Worm (Caenorhabditis elegans) whole organism, early embryonic: ENCODE measurements around the gene xbx-5.
A peak's percentile ranks its signal among the peaks of the same experiment; 100 is the strongest.

Experiments used
- B0310.2 ChIP-seq: sonication (generic microtip); optimal IDR thresholded peaks from 2 replicates; lab custom pipeline; 2016; ENCODE audit warnings: mild to moderate bottlenecking, missing genetic modification characterization, missing compliant biosample characterization
- F13C5.2 ChIP-seq: sonication (generic microtip); optimal IDR thresholded peaks from 2 replicates; lab custom pipeline; 2017; ENCODE audit warnings: mild to moderate bottlenecking, missing genetic modification characterization, inconsistent platforms, missing compliant biosample characterization
- aly-1 ChIP-seq: sonication (generic microtip); optimal IDR thresholded peaks from 2 replicates; lab custom pipeline; 2016; ENCODE audit warnings: missing genetic modification characterization, missing compliant biosample characterization
- ama-1 ChIP-seq: fragments of 150-350 bp; optimal IDR thresholded peaks from 2 replicates; lab custom pipeline; 2014
- ceh-13 ChIP-seq: fragments of 200-800 bp; sonication (Bioruptor generic); optimal IDR thresholded peaks from 2 replicates; lab custom pipeline; 2018; ENCODE audit warnings: mild to moderate bottlenecking, missing genetic modification characterization, missing compliant biosample characterization
- ceh-36 ChIP-seq: sonication (generic microtip); optimal IDR thresholded peaks from 2 replicates; lab custom pipeline; 2016; ENCODE audit warnings: missing genetic modification characterization, inconsistent platforms, missing compliant biosample characterization
- ets-7 ChIP-seq: sonication (generic microtip); optimal IDR thresholded peaks from 2 replicates; lab custom pipeline; 2016; ENCODE audit warnings: missing genotype, missing genetic modification characterization, missing compliant biosample characterization
- flt-1 ChIP-seq: fragments of 200-800 bp; sonication (Bioruptor generic); IDR thresholded peaks from 2 replicates; pipeline ENCODE4 v1.3.6; 2022; ENCODE audit warnings: missing genetic modification characterization, missing compliant biosample characterization
- hmbx-1 ChIP-seq: sonication (generic microtip); optimal IDR thresholded peaks from 2 replicates; lab custom pipeline; 2016; ENCODE audit warnings: mild to moderate bottlenecking, missing genetic modification characterization, missing compliant biosample characterization
- hmg-4 ChIP-seq: fragments of 200-800 bp; sonication (Bioruptor generic); optimal IDR thresholded peaks from 2 replicates; lab custom pipeline; 2018; ENCODE audit warnings: mild to moderate bottlenecking, missing genetic modification characterization, missing compliant biosample characterization
- hnd-1 ChIP-seq: sonication (generic microtip); optimal IDR thresholded peaks from 2 replicates; lab custom pipeline; 2016; ENCODE audit warnings: missing genetic modification characterization, missing compliant biosample characterization
- pes-1 ChIP-seq: fragments of 200-800 bp; sonication (Bioruptor generic); IDR thresholded peaks from 2 replicates; pipeline ENCODE4 v1.3.6; 2022; ENCODE audit warnings: missing genetic modification reagents, missing genetic modification characterization, missing compliant biosample characterization
- scrt-1 ChIP-seq: fragments of 200-800 bp; sonication (Bioruptor generic); IDR thresholded peaks from 2 replicates; pipeline ENCODE4 v1.3.6; 2022; ENCODE audit warnings: missing genetic modification characterization, missing compliant biosample characterization
- sea-1 ChIP-seq: fragments of 200-800 bp; sonication (Bioruptor generic); conservative IDR thresholded peaks from 2 replicates; pipeline ENCODE4 v1.3.6; 2022; ENCODE audit warnings: missing genetic modification characterization, missing compliant biosample characterization
- tbx-11 ChIP-seq: fragments of 200-800 bp; sonication (Bioruptor generic); IDR thresholded peaks from 2 replicates; pipeline ENCODE4 v1.3.6; 2022; ENCODE audit warnings: missing genetic modification characterization, missing compliant biosample characterization
- tbx-37 ChIP-seq: fragments of 200-800 bp; sonication (Bioruptor generic); conservative IDR thresholded peaks from 2 replicates; pipeline ENCODE4 v1.3.6; 2022; ENCODE audit warnings: missing genetic modification reagents, missing genetic modification characterization, missing compliant biosample characterization
- tra-4 ChIP-seq: sonication (generic microtip); optimal IDR thresholded peaks from 2 replicates; lab custom pipeline; 2017; ENCODE audit warnings: missing genetic modification characterization, missing compliant biosample characterization

Gene xbx-5

DNA sequence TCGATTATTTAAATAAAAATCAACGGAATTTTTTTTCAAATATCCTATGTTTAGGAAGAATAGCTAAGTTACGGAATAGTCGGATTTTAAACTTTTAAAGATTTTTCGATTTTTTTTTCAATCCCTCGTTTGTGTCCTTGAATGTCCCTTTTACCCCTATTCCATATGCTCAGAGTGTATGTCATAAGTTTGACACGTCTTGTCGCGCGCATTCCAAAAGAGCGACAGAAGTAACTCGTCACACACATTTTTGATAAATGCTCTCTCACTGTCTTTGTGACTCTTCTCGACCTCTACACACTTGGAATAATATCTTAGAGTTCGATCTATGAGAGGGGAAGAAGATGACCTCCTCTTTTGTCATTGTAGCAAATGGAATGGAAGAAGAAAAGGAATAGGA is 20.4 kb downstream of the xbx-5 start:
- TF ChIP-seq tra-4 (tag; lab: Kevin White, UChicago) (no peak), aly-1 (tag; lab: Kevin White, UChicago) (no peak), ets-7 (no peak), flt-1 (GFP tag; lab: Robert Waterston, UW) (no peak), tbx-11 (no peak), ceh-36 (tag; lab: Kevin White, UChicago) (no peak), hmg-4 (GFP tag; lab: Kevin White, UChicago) (no peak), hnd-1 (no peak), tbx-37 (GFP tag; lab: Robert Waterston, UW) (no peak)

DNA sequence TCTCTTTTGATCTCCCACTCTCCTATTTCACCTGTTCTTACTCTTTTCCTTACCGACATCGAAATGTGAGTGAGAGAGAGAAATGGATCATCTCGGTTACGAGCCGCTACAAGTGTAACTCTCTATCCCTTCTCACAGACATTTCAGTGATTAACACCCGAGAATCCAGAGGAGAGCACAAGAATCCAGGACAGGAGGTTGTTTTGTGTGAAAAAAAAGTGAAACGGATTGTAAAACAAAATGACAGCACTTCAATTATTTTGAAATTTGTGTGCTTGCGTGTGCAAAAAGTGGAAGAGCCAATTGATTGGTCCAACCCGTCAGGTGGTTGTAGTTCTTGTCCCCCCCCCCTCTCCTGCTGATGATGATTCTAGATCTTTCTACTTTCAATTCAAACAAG is 21.4 kb downstream of the xbx-5 start:
- TF ChIP-seq B0310.2 (tag; lab: Kevin White, UChicago) (no peak), ceh-36 (tag; lab: Kevin White, UChicago) (no peak), sea-1 (GFP tag; lab: Robert Waterston, UW) (no peak), ceh-13 (GFP tag; lab: Kevin White, UChicago) (no peak), tbx-11 (no peak), F13C5.2 (tag; lab: Kevin White, UChicago) (no peak), flt-1 (GFP tag; lab: Robert Waterston, UW) (no peak), hnd-1 (no peak), ama-1 (lab: Kevin White, UChicago) (no peak), pes-1 (no peak)

DNA sequence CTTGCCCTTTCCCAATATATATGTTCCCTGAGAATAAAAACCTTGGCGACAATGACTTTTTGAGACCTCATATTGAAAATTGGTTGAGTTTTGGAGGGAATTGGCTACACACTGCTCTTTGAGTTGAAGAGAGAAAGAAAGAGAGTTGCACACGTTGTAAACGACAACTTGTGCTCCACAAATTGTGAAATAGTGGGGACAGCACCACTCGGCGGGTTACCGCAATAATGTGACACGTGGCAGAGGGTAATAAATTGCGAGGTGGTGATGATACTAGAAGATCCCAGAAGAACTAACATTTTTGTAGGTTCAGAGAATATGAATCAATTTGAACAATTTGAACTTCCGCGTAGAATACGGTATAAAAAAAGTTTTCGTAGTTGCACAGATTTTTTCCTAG is 22.4 kb downstream of the xbx-5 start:
- TF ChIP-seq ceh-36 (tag; lab: Kevin White, UChicago) (no peak), ceh-13 (GFP tag; lab: Kevin White, UChicago) (no peak), aly-1 (tag; lab: Kevin White, UChicago) (no peak), tra-4 (tag; lab: Kevin White, UChicago) (no peak), sea-1 (GFP tag; lab: Robert Waterston, UW) (no peak), ama-1 (lab: Kevin White, UChicago) (no peak), flt-1 (GFP tag; lab: Robert Waterston, UW) (no peak), pes-1 (no peak), tbx-37 (GFP tag; lab: Robert Waterston, UW) (no peak), ets-7 (no peak), scrt-1 (no peak)

DNA sequence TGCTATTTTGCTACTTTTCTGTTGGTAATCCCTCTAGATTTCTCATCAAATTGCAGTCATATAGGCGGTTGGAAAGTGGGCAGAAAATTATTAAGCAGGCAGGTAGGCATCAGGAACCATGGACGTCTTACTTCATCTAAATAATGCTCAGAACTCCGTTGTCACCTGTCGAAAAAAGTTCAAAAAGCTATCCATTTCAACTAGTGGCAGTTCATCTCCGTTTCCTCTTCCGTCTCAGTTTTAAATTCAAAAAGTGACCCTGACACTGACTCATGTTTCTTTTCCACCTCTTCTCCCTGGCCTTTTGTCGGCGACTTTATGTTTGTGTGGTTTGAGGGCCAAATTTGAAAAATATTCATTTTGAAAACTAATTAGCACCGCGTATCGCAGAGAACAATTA is 29.7 kb downstream of the xbx-5 start:
- TF ChIP-seq B0310.2 (tag; lab: Kevin White, UChicago) (no peak), aly-1 (tag; lab: Kevin White, UChicago) (no peak), hmbx-1 (no peak), ceh-13 (GFP tag; lab: Kevin White, UChicago) (no peak), sea-1 (GFP tag; lab: Robert Waterston, UW) (no peak), flt-1 (GFP tag; lab: Robert Waterston, UW) (no peak), ama-1 (lab: Kevin White, UChicago) (no peak), tbx-37 (GFP tag; lab: Robert Waterston, UW) (no peak), tra-4 (tag; lab: Kevin White, UChicago) (no peak), hmg-4 (GFP tag; lab: Kevin White, UChicago) (no peak), pes-1 (no peak), hnd-1 (no peak)

DNA sequence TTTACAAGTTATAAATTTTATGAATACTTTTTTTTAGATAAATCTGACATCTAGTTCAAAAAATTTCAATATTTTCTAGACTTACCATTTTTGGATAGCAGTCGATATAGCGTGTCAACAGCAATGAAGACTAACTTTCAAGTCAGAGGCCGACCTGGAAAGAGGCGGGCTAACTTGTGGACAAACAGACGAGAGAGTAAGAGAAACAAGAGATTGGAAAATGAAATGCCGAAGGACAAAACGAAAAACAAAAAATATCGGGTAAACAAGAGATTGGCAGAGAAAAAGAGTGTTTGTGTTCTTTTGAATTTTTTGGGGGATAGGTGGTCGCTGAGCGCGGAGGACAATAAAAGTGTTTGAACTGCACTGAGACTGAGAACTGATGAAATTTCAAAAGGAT is 31.1 kb downstream of the xbx-5 start, which contains the start of gene lec-4:
TSS of gene lec-4 (minus strand) at position 154 of the 400 bp plus-strand sequence.
- no peak for TF ChIP-seq pes-1
- no peak for TF ChIP-seq tbx-37 (GFP tag; lab: Robert Waterston, UW)
- TF ChIP-seq tra-4 (tag; lab: Kevin White, UChicago) = no peak
- TF ChIP-seq sea-1 (GFP tag; lab: Robert Waterston, UW) = no peak
- TF ChIP-seq ama-1 (lab: Kevin White, UChicago) = no peak
- TF ChIP-seq ceh-13 (GFP tag; lab: Kevin White, UChicago) = no peak
- TF ChIP-seq hnd-1 = no peak
- TF ChIP-seq ets-7 = no peak
- no peak for TF ChIP-seq F13C5.2 (tag; lab: Kevin White, UChicago)
- no peak for TF ChIP-seq hmbx-1

DNA sequence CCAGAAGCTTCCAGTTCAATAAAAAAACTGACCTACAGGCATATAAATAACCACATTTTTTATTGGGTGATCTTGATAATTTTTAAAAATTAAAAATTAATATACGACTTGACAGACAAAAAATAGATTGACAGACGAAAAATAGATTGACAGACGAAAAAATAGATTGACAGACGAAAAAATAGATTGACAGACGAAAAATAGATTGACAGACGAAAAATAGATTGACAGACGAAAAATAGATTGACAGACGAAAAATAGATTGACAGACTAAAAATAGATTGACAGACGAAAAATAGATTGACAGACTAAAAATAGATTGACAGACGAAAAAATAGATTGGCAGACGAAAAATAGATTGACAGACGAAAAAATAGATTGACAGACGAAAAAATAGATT is 33.9 kb downstream of the xbx-5 start:
- TF ChIP-seq sea-1 (GFP tag; lab: Robert Waterston, UW) (peak; percentile 83), tbx-11 (peak; percentile 87), tbx-37 (GFP tag; lab: Robert Waterston, UW) (peak; percentile 78), pes-1 (peak; percentile 33; the same call in 1 of the 2 replicates)

DNA sequence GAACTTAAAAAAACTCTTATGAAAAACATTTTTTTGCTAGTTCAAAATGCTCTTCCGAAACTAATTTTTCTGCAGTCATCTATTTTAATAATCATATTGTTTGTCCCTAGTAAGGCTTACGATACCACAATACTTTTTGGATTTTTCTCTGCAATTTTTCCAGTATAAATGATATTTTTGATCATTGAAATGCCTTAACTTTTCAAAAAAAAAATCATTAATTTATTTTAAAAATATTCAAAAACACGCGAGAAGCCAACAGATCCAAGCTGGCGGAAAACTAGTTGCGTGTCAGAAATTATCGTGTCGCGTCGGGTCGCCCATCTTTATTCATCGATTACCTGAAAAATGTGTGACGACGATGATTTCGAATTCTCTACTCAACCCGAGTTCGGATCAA is 36.1 kb downstream of the xbx-5 start, which contains the start of gene gmeb-3:
TSS of gene gmeb-3 (plus strand) at position 301 of the 400 bp plus-strand sequence.
- TF ChIP-seq ceh-36 (tag; lab: Kevin White, UChicago) (no peak), scrt-1 (no peak), tbx-11 (no peak), ets-7 (no peak), hmbx-1 (no peak), hnd-1 (no peak), aly-1 (tag; lab: Kevin White, UChicago) (no peak), pes-1 (no peak), ama-1 (lab: Kevin White, UChicago) (no peak), hmg-4 (GFP tag; lab: Kevin White, UChicago) (no peak), flt-1 (GFP tag; lab: Robert Waterston, UW) (no peak), ceh-13 (GFP tag; lab: Kevin White, UChicago) (no peak), B0310.2 (tag; lab: Kevin White, UChicago) (no peak), tra-4 (tag; lab: Kevin White, UChicago) (no peak), tbx-37 (GFP tag; lab: Robert Waterston, UW) (no peak), F13C5.2 (tag; lab: Kevin White, UChicago) (no peak), sea-1 (GFP tag; lab: Robert Waterston, UW) (no peak)

DNA sequence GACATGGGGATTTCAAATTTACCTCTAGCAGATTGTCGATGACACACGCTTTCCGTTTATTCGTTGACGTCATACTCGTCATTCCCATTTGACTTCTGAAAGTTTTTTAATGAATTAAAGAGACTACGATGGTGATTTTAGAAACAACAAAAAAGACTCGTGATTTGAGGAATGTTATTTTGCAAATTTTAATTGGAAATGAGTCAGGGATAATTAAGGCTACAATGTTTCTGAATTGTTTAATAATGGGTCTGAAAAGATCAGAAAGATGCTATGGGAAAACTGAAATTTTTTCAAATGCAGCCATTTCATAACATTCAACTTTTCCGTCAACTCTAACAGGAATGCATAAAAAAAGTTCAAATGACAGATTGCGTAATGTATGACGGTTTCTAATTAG is 38.8 kb downstream of the xbx-5 start, which contains the start of gene C44F1.1:
TSS of gene C44F1.1 (minus strand) at position 101 of the 400 bp plus-strand sequence.
- TF ChIP-seq aly-1 (tag; lab: Kevin White, UChicago) (no peak), sea-1 (GFP tag; lab: Robert Waterston, UW) (no peak), tra-4 (tag; lab: Kevin White, UChicago) (no peak), B0310.2 (tag; lab: Kevin White, UChicago) (no peak), ceh-36 (tag; lab: Kevin White, UChicago) (no peak), hmg-4 (GFP tag; lab: Kevin White, UChicago) (no peak), flt-1 (GFP tag; lab: Robert Waterston, UW) (no peak), pes-1 (no peak), F13C5.2 (tag; lab: Kevin White, UChicago) (no peak), ceh-13 (GFP tag; lab: Kevin White, UChicago) (no peak)
